Worm (Caenorhabditis elegans) whole organism, late embryonic: ENCODE measurements around the gene F43D2.7.

Source experiments
- F13H6.1 ChIP-seq: sonication (generic microtip); optimal IDR thresholded peaks from 2 replicates; lab custom pipeline; 2016; ENCODE audit warnings: missing genetic modification characterization, missing compliant biosample characterization
- T23F11.4 ChIP-seq: fragments of 200-800 bp; sonication (Bioruptor generic); optimal IDR thresholded peaks from 2 replicates; lab custom pipeline; 2018; ENCODE audit warnings: mild to moderate bottlenecking, missing genetic modification characterization, missing compliant biosample characterization
- ceh-6 ChIP-seq: fragments of 200-800 bp; sonication (Bioruptor generic); optimal IDR thresholded peaks from 2 replicates; lab custom pipeline; 2018; ENCODE audit warnings: mild to moderate bottlenecking, missing genetic modification characterization, missing compliant biosample characterization
- dmd-4 ChIP-seq: sonication (generic microtip); optimal IDR thresholded peaks from 2 replicates; lab custom pipeline; 2016; ENCODE audit warnings: borderline replicate concordance, missing genetic modification characterization, missing compliant biosample characterization
- fkh-6 ChIP-seq: sonication (generic microtip); optimal IDR thresholded peaks from 2 replicates; lab custom pipeline; 2016; ENCODE audit warnings: missing genetic modification characterization, missing compliant biosample characterization
- gmeb-2 ChIP-seq: sonication (generic microtip); optimal IDR thresholded peaks from 2 replicates; lab custom pipeline; 2016; ENCODE audit warnings: missing genetic modification characterization, inconsistent platforms, missing compliant biosample characterization
- hlh-15 ChIP-seq: sonication (generic microtip); optimal IDR thresholded peaks from 2 replicates; lab custom pipeline; 2016; ENCODE audit warnings: missing genetic modification characterization, missing compliant biosample characterization
- hlh-8 ChIP-seq: sonication (generic microtip); optimal IDR thresholded peaks from 2 replicates; lab custom pipeline; 2016; ENCODE audit warnings: missing genotype, missing genetic modification characterization, missing compliant biosample characterization
- nfya-1 ChIP-seq: sonication (generic microtip); optimal IDR thresholded peaks from 2 replicates; lab custom pipeline; 2017; ENCODE audit warnings: missing genetic modification characterization, mild to moderate bottlenecking, missing compliant biosample characterization, antibody characterized with exemption, moderate library complexity
- pha-4 ChIP-seq: fragments of 150-350 bp; optimal IDR thresholded peaks from 2 replicates; lab custom pipeline; 2018; ENCODE audit warnings: missing biosample characterization, missing genetic modification reagents, missing genetic modification characterization
- ztf-16 ChIP-seq: sonication (generic microtip); optimal IDR thresholded peaks from 2 replicates; lab custom pipeline; 2017; ENCODE audit warnings: missing genetic modification characterization, missing compliant biosample characterization

- TF ChIP-seq ceh-6 (GFP tag; lab: Kevin White, UChicago) (no peak), F13H6.1 (tag; lab: Kevin White, UChicago) (no peak), nfya-1 (tag; lab: Kevin White, UChicago) (no peak), dmd-4 (no peak), fkh-6 (no peak), T23F11.4 (GFP tag; lab: Kevin White, UChicago) (no peak), hlh-15 (no peak), hlh-8 (tag; lab: Kevin White, UChicago) (no peak), ztf-16 (tag; lab: Kevin White, UChicago) (no peak), gmeb-2 (tag; lab: Kevin White, UChicago) (no peak), pha-4 (tag; lab: Kevin White, UChicago) (no peak)
These were observed 44.0 kb upstream of the F43D2.7 start for ce11 chrV:14683926-14684325.
